Worm (Caenorhabditis elegans) whole organism, L4 larva: ENCODE data around the gene ctr-9.

Experiments
- D1046.2 ChIP-seq: fragments of 200-800 bp; sonication (Bioruptor generic); IDR thresholded peaks from 2 replicates; pipeline ENCODE4 v1.3.6; 2022; ENCODE audit warnings: missing genetic modification characterization, missing compliant biosample characterization
- F37D6.2 ChIP-seq: sonication (generic microtip); optimal IDR thresholded peaks from 2 replicates; lab custom pipeline; 2016; ENCODE audit warnings: mild to moderate bottlenecking, missing genetic modification characterization, missing compliant biosample characterization
- F44E2.7 ChIP-seq: fragments of 200-800 bp; sonication (Bioruptor generic); IDR thresholded peaks from 2 replicates; pipeline ENCODE4 v2.1.2; 2022; ENCODE audit warnings: missing genetic modification characterization, missing compliant biosample characterization
- T20F7.1 ChIP-seq: fragments of 200-800 bp; sonication (Bioruptor generic); optimal IDR thresholded peaks from 2 replicates; lab custom pipeline; 2018; ENCODE audit warnings: mild to moderate bottlenecking, missing genetic modification characterization, missing compliant biosample characterization
- T26A8.4 ChIP-seq: fragments of 200-800 bp; sonication (Bioruptor generic); IDR thresholded peaks from 2 replicates; pipeline ENCODE4 v1.3.6; 2022; ENCODE audit warnings: missing genetic modification characterization, missing compliant biosample characterization
- Y75B8A.6 ChIP-seq: fragments of 200-800 bp; sonication (Bioruptor generic); IDR thresholded peaks from 2 replicates; pipeline ENCODE4 v1.3.6; 2022; ENCODE audit warnings: missing genetic modification reagents, missing genetic modification characterization, missing compliant biosample characterization
- aha-1 ChIP-seq: fragments of 150-350 bp; peaks from one replicate; lab custom pipeline; 2014; ENCODE audit warnings: missing biosample characterization, missing genetic modification characterization
- ama-1 ChIP-seq: fragments of 150-350 bp; optimal IDR thresholded peaks from 2 replicates; lab custom pipeline; 2014; ENCODE audit warnings: inconsistent platforms, mixed read lengths
- arid-1 ChIP-seq: fragments of 200-800 bp; sonication (Bioruptor generic); conservative IDR thresholded peaks from 2 replicates; pipeline ENCODE4 v1.3.6; 2022; ENCODE audit warnings: missing genetic modification reagents, missing genetic modification characterization, missing compliant biosample characterization
- ces-1 ChIP-seq: fragments of 150-350 bp; sonication (generic microtip); optimal IDR thresholded peaks from 4 replicates; lab custom pipeline; 2014; ENCODE audit warnings: missing biosample characterization, missing genetic modification reagents, missing genetic modification characterization
- cey-2 ChIP-seq: sonication (generic microtip); optimal IDR thresholded peaks from 3 replicates; lab custom pipeline; 2017; ENCODE audit warnings: missing genetic modification characterization, mild to moderate bottlenecking, missing compliant biosample characterization, antibody characterized with exemption, borderline replicate concordance; ENCODE audit not compliant: insufficient read depth
- daf-16 ChIP-seq, 3 experiments: sonication (generic microtip); optimal IDR thresholded peaks; 2 replicates each; lab custom pipeline; 2016 to 2017; ENCODE audit warnings: missing genetic modification characterization in 3 of 3, missing genetic modification reagents in 3 of 3, mild to moderate bottlenecking in 2 of 3, missing compliant biosample characterization in 2 of 3, missing biosample characterization in 1 of 3, moderate library complexity in 1 of 3
- dmd-8 ChIP-seq: fragments of 200-800 bp; sonication (Bioruptor generic); IDR thresholded peaks from 2 replicates; pipeline ENCODE4 v1.3.6; 2022; ENCODE audit warnings: missing genetic modification characterization, missing compliant biosample characterization
- dpl-1 ChIP-seq: fragments of 150-350 bp; optimal IDR thresholded peaks from 2 replicates; lab custom pipeline; 2014; ENCODE audit warnings: missing biosample characterization, missing genetic modification reagents, missing genetic modification characterization
- dve-1 ChIP-seq: sonication (generic microtip); optimal IDR thresholded peaks from 2 replicates; lab custom pipeline; 2017; ENCODE audit warnings: antibody characterized with exemption, mild to moderate bottlenecking, missing genetic modification characterization, missing compliant biosample characterization; ENCODE audit not compliant: insufficient read depth
- fos-1 ChIP-seq: fragments of 150-350 bp; optimal IDR thresholded peaks from 2 replicates; lab custom pipeline; 2014; ENCODE audit warnings: missing biosample characterization, missing genetic modification characterization
- hlh-11 ChIP-seq: fragments of 200-800 bp; sonication (Bioruptor generic); optimal IDR thresholded peaks from 2 replicates; lab custom pipeline; 2018; ENCODE audit warnings: mild to moderate bottlenecking, missing genetic modification characterization, missing compliant biosample characterization
- hlh-30 ChIP-seq: sonication (generic microtip); optimal IDR thresholded peaks from 2 replicates; lab custom pipeline; 2017; ENCODE audit warnings: antibody characterized with exemption, mild to moderate bottlenecking, missing genetic modification characterization, missing compliant biosample characterization; ENCODE audit not compliant: insufficient read depth
- jun-1 ChIP-seq: fragments of 150-350 bp; optimal IDR thresholded peaks from 2 replicates; lab custom pipeline; 2014; ENCODE audit warnings: missing biosample characterization, missing genetic modification reagents, missing genetic modification characterization
- lin-1 ChIP-seq: fragments of 200-800 bp; sonication (Bioruptor generic); IDR thresholded peaks from 2 replicates; pipeline ENCODE4 v1.3.6; 2022; ENCODE audit warnings: missing genetic modification reagents, missing genetic modification characterization, missing compliant biosample characterization
- lin-38 ChIP-seq: fragments of 200-800 bp; sonication (Bioruptor generic); IDR thresholded peaks from 2 replicates; pipeline ENCODE4 v1.3.6; 2022; ENCODE audit warnings: missing genetic modification reagents, missing genetic modification characterization, missing compliant biosample characterization
- lin-39 ChIP-seq: fragments of 150-350 bp; optimal IDR thresholded peaks from 2 replicates; lab custom pipeline; 2014; ENCODE audit warnings: missing biosample characterization, missing genetic modification reagents, missing genetic modification characterization
- lir-3 ChIP-seq: sonication (generic microtip); optimal IDR thresholded peaks from 2 replicates; lab custom pipeline; 2016; ENCODE audit warnings: mild to moderate bottlenecking, missing genetic modification characterization, missing compliant biosample characterization
- lsy-2 ChIP-seq, 2 experiments: fragments of 150-350 bp in 1 of 2; sonication (generic microtip) in 1 of 2; optimal IDR thresholded peaks; 2 replicates each; lab custom pipeline; 2014 to 2017; ENCODE audit warnings: missing biosample characterization in 2 of 2, missing genetic modification characterization in 2 of 2
- madf-9 ChIP-seq: fragments of 200-800 bp; sonication (Bioruptor generic); conservative IDR thresholded peaks from 2 replicates; pipeline ENCODE4 v1.3.6; 2022; ENCODE audit warnings: missing genetic modification reagents, missing genetic modification characterization, missing compliant biosample characterization
- mdl-1 ChIP-seq, 2 experiments: fragments of 150-350 bp in 1 of 2; sonication (generic microtip) in 1 of 2; optimal IDR thresholded peaks; 2 replicates each; lab custom pipeline; 2014 to 2017; ENCODE audit warnings: missing biosample characterization in 2 of 2, missing genetic modification characterization in 2 of 2
- mep-1 ChIP-seq: fragments of 150-350 bp; sonication (generic microtip); optimal IDR thresholded peaks from 3 replicates; lab custom pipeline; 2014; ENCODE audit warnings: missing biosample characterization, missing genetic modification characterization
- mes-2 ChIP-seq: sonication (generic microtip); optimal IDR thresholded peaks from 2 replicates; lab custom pipeline; 2016; ENCODE audit warnings: missing genotype, mild to moderate bottlenecking, missing genetic modification characterization, missing compliant biosample characterization; ENCODE audit not compliant: poor library complexity, severe bottlenecking
- mxl-3 ChIP-seq: fragments of 200-800 bp; sonication (Bioruptor generic); optimal IDR thresholded peaks from 2 replicates; lab custom pipeline; 2018; ENCODE audit warnings: mild to moderate bottlenecking, missing genetic modification characterization, missing compliant biosample characterization
- nhr-102 ChIP-seq: sonication (generic microtip); optimal IDR thresholded peaks from 2 replicates; lab custom pipeline; 2016; ENCODE audit warnings: mild to moderate bottlenecking, missing genetic modification characterization, moderate library complexity, missing compliant biosample characterization
- nhr-11 ChIP-seq: fragments of 150-350 bp; optimal IDR thresholded peaks from 2 replicates; lab custom pipeline; 2014; ENCODE audit warnings: missing biosample characterization, missing genetic modification characterization
- nhr-111 ChIP-seq: fragments of 200-800 bp; sonication (Bioruptor generic); optimal IDR thresholded peaks from 2 replicates; lab custom pipeline; 2018; ENCODE audit warnings: mild to moderate bottlenecking, missing genetic modification characterization, missing compliant biosample characterization
- nhr-28 ChIP-seq: fragments of 150-350 bp; optimal IDR thresholded peaks from 2 replicates; lab custom pipeline; 2014; ENCODE audit warnings: missing biosample characterization, missing genetic modification characterization
- nhr-41 ChIP-seq: fragments of 200-800 bp; sonication (Bioruptor generic); IDR thresholded peaks from 2 replicates; pipeline ENCODE4 v1.3.6; 2022; ENCODE audit warnings: missing genetic modification reagents, missing genetic modification characterization, missing compliant biosample characterization
- nhr-6 ChIP-seq: fragments of 150-350 bp; optimal IDR thresholded peaks from 2 replicates; lab custom pipeline; 2014; ENCODE audit warnings: missing biosample characterization, missing genetic modification characterization
- nhr-77 ChIP-seq: fragments of 150-350 bp; optimal IDR thresholded peaks from 2 replicates; lab custom pipeline; 2014; ENCODE audit warnings: missing biosample characterization, missing genetic modification characterization
- pqm-1 ChIP-seq: sonication (generic microtip); optimal IDR thresholded peaks from 2 replicates; lab custom pipeline; 2017; ENCODE audit warnings: missing biosample characterization, missing genetic modification characterization
- saeg-2 ChIP-seq: fragments of 200-800 bp; sonication (Bioruptor generic); IDR thresholded peaks from 2 replicates; pipeline ENCODE4 v1.3.6; 2022; ENCODE audit warnings: missing genetic modification reagents, missing genetic modification characterization, missing compliant biosample characterization
- sdz-12 ChIP-seq: fragments of 200-800 bp; sonication (Bioruptor generic); optimal IDR thresholded peaks from 2 replicates; lab custom pipeline; 2018; ENCODE audit warnings: mild to moderate bottlenecking, missing genetic modification characterization, missing compliant biosample characterization
- set-16 ChIP-seq: fragments of 200-800 bp; sonication (Bioruptor generic); IDR thresholded peaks from 2 replicates; pipeline ENCODE4 v1.3.6; 2022; ENCODE audit warnings: missing genetic modification reagents, missing genetic modification characterization, missing compliant biosample characterization
- skn-1 ChIP-seq: fragments of 150-350 bp; optimal IDR thresholded peaks from 2 replicates; lab custom pipeline; 2014; ENCODE audit warnings: missing biosample characterization, missing genetic modification characterization
- snpc-4 ChIP-seq: fragments of 150-350 bp; optimal IDR thresholded peaks from 2 replicates; lab custom pipeline; 2014; ENCODE audit warnings: missing biosample characterization, missing genetic modification characterization
- spr-1 ChIP-seq: sonication (generic microtip); optimal IDR thresholded peaks from 2 replicates; lab custom pipeline; 2016; ENCODE audit warnings: mild to moderate bottlenecking, missing genetic modification characterization, missing compliant biosample characterization
- spr-3 ChIP-seq: fragments of 200-800 bp; sonication (Bioruptor generic); optimal IDR thresholded peaks from 2 replicates; lab custom pipeline; 2018; ENCODE audit warnings: mild to moderate bottlenecking, missing genetic modification characterization, missing compliant biosample characterization
- tra-1 ChIP-seq: fragments of 200-800 bp; sonication (Bioruptor generic); IDR thresholded peaks from 2 replicates; pipeline ENCODE4 v1.3.6; 2022; ENCODE audit warnings: missing genetic modification reagents, missing genetic modification characterization, missing compliant biosample characterization
- unc-62 ChIP-seq, 3 experiments: fragments of 150-350 bp in 1 of 3; sonication (generic microtip); optimal IDR thresholded peaks in 2 of 3; peaks in 1 of 3; 1 replicate in 1 of 3; 2 replicates in 2 of 3; lab custom pipeline; 2014 to 2017; ENCODE audit warnings: missing biosample characterization in 3 of 3, missing genetic modification characterization in 3 of 3, missing genetic modification reagents in 3 of 3, missing genotype in 1 of 3
- zfp-3 ChIP-seq: fragments of 200-800 bp; sonication (Bioruptor generic); conservative IDR thresholded peaks from 2 replicates; pipeline ENCODE4 v1.3.6; 2022; ENCODE audit warnings: missing genetic modification reagents, missing genetic modification characterization, missing compliant biosample characterization
- zip-2 ChIP-seq: fragments of 150-350 bp; optimal IDR thresholded peaks from 2 replicates; lab custom pipeline; 2014; ENCODE audit warnings: missing biosample characterization, missing genetic modification characterization

Gene ctr-9

ce11 chrIII:9507799-9508198, 16.6 kb downstream of the ctr-9 start, which contains the start of gene vha-14:
Gene vha-14 (plus strand): TSS chrIII:9508100.
- peak in 1 of 2 experiments; percentile 71 for TF ChIP-seq lsy-2 (tag; optimal IDR thresholded peaks at IDR 0.05; lab: Kevin White, UChicago)
- peak; percentile 22 for TF ChIP-seq hlh-11
- TF ChIP-seq hlh-30 (tag; lab: Kevin White, UChicago): peak; percentile 92
- peak; percentile 97 for TF ChIP-seq nhr-6
- peak; percentile 67 for TF ChIP-seq aha-1 (tag; lab: Kevin White, UChicago)
- TF ChIP-seq dpl-1 (GFP tag; lab: Kevin White, UChicago): peak; percentile 35
- no peak for TF ChIP-seq lin-39 (tag; lab: Kevin White, UChicago)
- TF ChIP-seq dve-1: peak; percentile 27
- peak; percentile 77 for TF ChIP-seq mep-1 (tag; lab: Kevin White, UChicago)
- TF ChIP-seq T20F7.1 (GFP tag; lab: Kevin White, UChicago): peak; percentile 46
- TF ChIP-seq lin-38: peak; percentile 75
- peak in 1 of 2 experiments; percentile 69 for TF ChIP-seq unc-62 (GFP tag; optimal IDR thresholded peaks at IDR 0.05 in 1 of 2; lab: Kevin White, UChicago)
- no peak for TF ChIP-seq unc-62 (tag; optimal IDR thresholded peaks at IDR 0.05; lab: Kevin White, UChicago)
- TF ChIP-seq set-16 (GFP tag; lab: Robert Waterston, UW): no peak
- TF ChIP-seq zfp-3 (GFP tag; lab: Robert Waterston, UW): no peak
- TF ChIP-seq pqm-1 (tag; lab: Kevin White, UChicago): peak; percentile 77
- peak; percentile 21 for TF ChIP-seq mes-2 (tag; lab: Kevin White, UChicago)
- peak; percentile 79 for TF ChIP-seq nhr-77
- TF ChIP-seq nhr-11 (tag; lab: Kevin White, UChicago): no peak
- no peak for TF ChIP-seq F44E2.7 (GFP tag; lab: Robert Waterston, UW)
- TF ChIP-seq nhr-28 (tag; lab: Kevin White, UChicago): peak; percentile 65
- TF ChIP-seq ama-1 (lab: Kevin White, UChicago): peak; percentile 43
- no peak for TF ChIP-seq daf-16 (GFP tag; optimal IDR thresholded peaks at IDR 0.05; lab: Kevin White, UChicago)
- TF ChIP-seq daf-16 (tag; optimal IDR thresholded peaks at IDR 0.05; lab: Kevin White, UChicago): peak; percentile 33
- TF ChIP-seq Y75B8A.6 (GFP tag; lab: Robert Waterston, UW): no peak

- TF ChIP-seq spr-1 (tag; lab: Kevin White, UChicago) (no peak), nhr-102 (tag; lab: Kevin White, UChicago) (peak; percentile 57), fos-1 (no peak), lin-1 (GFP tag; lab: Robert Waterston, UW) (peak; percentile 36; the same call in 1 of the 2 replicates), jun-1 (tag; lab: Kevin White, UChicago) (no peak), dmd-8 (GFP tag; lab: Robert Waterston, UW) (no peak), F37D6.2 (no peak), hlh-11 (no peak), ces-1 (GFP tag; lab: Kevin White, UChicago) (peak; percentile 41), skn-1 (no peak), sdz-12 (GFP tag; lab: Kevin White, UChicago) (peak; percentile 68), snpc-4 (tag; lab: Kevin White, UChicago) (no peak), mxl-3 (no peak), arid-1 (peak; percentile 40; the same call in 1 of the 2 replicates), nhr-111 (GFP tag; lab: Kevin White, UChicago) (peak; percentile 23), lir-3 (no peak), spr-3 (GFP tag; lab: Kevin White, UChicago) (no peak), nhr-41 (GFP tag; lab: Robert Waterston, UW) (no peak), zip-2 (tag; lab: Kevin White, UChicago) (no peak), lin-39 (tag; lab: Kevin White, UChicago) (no peak), lsy-2 (tag; optimal IDR thresholded peaks at IDR 0.05; lab: Kevin White, UChicago) (peak in 1 of 2 experiments; percentile 23), cey-2 (tag; lab: Kevin White, UChicago) (no peak), mdl-1 (tag; optimal IDR thresholded peaks at IDR 0.05; lab: Kevin White, UChicago) (no peak), madf-9 (no peak), T26A8.4 (peak; percentile 67; the same call in 1 of the 2 replicates), tra-1 (GFP tag; lab: Robert Waterston, UW) (no peak), saeg-2 (GFP tag; lab: Robert Waterston, UW) (peak; percentile 74), D1046.2 (GFP tag; lab: Robert Waterston, UW) (no peak), set-16 (GFP tag; lab: Robert Waterston, UW) (no peak)
These were observed 18.7 kb downstream of the ctr-9 start for ce11 chrIII:9509764-9510370.
